Worm (Caenorhabditis elegans) whole organism, L4 larva: ENCODE data around the gene nhr-115.

Experiments used
- F10B5.3 ChIP-seq: sonication (generic microtip); optimal IDR thresholded peaks from 2 replicates; lab custom pipeline; 2016; ENCODE audit warnings: mild to moderate bottlenecking, missing genetic modification characterization, missing compliant biosample characterization
- R02D3.7 ChIP-seq: fragments of 150-350 bp; sonication (generic microtip); optimal IDR thresholded peaks from 3 replicates; lab custom pipeline; 2014; ENCODE audit warnings: missing biosample characterization, missing genetic modification characterization
- ama-1 ChIP-seq: fragments of 150-350 bp; optimal IDR thresholded peaks from 2 replicates; lab custom pipeline; 2014; ENCODE audit warnings: inconsistent platforms, mixed read lengths
- lin-39 ChIP-seq: fragments of 150-350 bp; optimal IDR thresholded peaks from 2 replicates; lab custom pipeline; 2014; ENCODE audit warnings: missing biosample characterization, missing genetic modification reagents, missing genetic modification characterization
- mdl-1 ChIP-seq, 2 experiments: fragments of 150-350 bp in 1 of 2; sonication (generic microtip) in 1 of 2; optimal IDR thresholded peaks; 2 replicates each; lab custom pipeline; 2014 to 2017; ENCODE audit warnings: missing biosample characterization in 2 of 2, missing genetic modification characterization in 2 of 2
- mep-1 ChIP-seq: fragments of 150-350 bp; sonication (generic microtip); optimal IDR thresholded peaks from 3 replicates; lab custom pipeline; 2014; ENCODE audit warnings: missing biosample characterization, missing genetic modification characterization
- php-3 ChIP-seq: fragments of 200-800 bp; sonication (Bioruptor generic); IDR thresholded peaks from 2 replicates; pipeline ENCODE4 v1.3.6; 2022; ENCODE audit warnings: missing genetic modification reagents, missing genetic modification characterization, missing compliant biosample characterization
- unc-39 ChIP-seq: sonication (generic microtip); optimal IDR thresholded peaks from 2 replicates; lab custom pipeline; 2017; ENCODE audit warnings: missing biosample characterization, missing genetic modification characterization

ce11 chrV:2244751-2245150 is 47.6 kb upstream of the nhr-115 start, which contains the start of gene cyp-33C5:
- no peak for TF ChIP-seq F10B5.3 (tag; lab: Kevin White, UChicago)
- TF ChIP-seq mdl-1 (tag; optimal IDR thresholded peaks at IDR 0.05; lab: Kevin White, UChicago) = no peak
- TF ChIP-seq php-3 (GFP tag; lab: Robert Waterston, UW) = no peak
- TF ChIP-seq lin-39 = no peak
- no peak for TF ChIP-seq mep-1 (tag; lab: Kevin White, UChicago)
- TF ChIP-seq R02D3.7 (tag; lab: Kevin White, UChicago) = no peak
- no peak for TF ChIP-seq unc-39 (tag; lab: Kevin White, UChicago)
- no peak for TF ChIP-seq ama-1
